Worm (Caenorhabditis elegans): ENCODE data around the gene F35B12.9.

DNA sequence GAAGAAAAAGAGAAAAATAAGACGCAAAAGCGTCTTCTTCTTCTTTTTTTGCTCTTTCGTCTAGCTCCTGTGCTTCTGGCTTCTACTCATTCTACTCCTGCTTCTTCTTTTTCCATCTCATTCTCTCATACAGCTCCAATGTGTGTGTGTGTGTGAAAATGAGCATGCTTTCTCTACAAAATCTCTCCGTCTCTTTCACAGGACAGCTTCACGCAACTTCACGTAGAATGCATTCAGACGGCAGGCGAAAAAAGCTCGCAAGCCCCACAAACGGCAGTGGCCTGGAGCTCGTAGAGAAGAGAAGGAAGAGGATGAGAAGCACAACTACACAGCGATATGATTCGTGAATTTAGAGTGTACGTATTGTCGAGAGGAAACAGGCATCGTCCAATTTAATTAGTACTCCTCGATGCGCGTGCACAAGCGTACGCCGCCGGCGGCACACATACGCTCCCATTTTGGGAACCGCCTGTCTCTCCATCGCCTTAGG, 40.4 kb downstream of the F35B12.9 start:
- TF ChIP-seq nhr-12 (tag; optimal IDR thresholded peaks at IDR 0.05) (no peak), sptf-1 (tag; optimal IDR thresholded peaks at IDR 0.05) (no peak), elt-1 (tag; optimal IDR thresholded peaks at IDR 0.05; ENCODE audit: borderline replicate concordance, insufficient read depth) (no peak), lin-13 (tag; optimal IDR thresholded peaks at IDR 0.05) (no peak), elt-3 (tag; optimal IDR thresholded peaks at IDR 0.05) (no peak), blmp-1 (tag; optimal IDR thresholded peaks at IDR 0.05) (no peak)
